Fruit fly (Drosophila melanogaster): Measurements from ENCODE around the gene dls.

DNA sequence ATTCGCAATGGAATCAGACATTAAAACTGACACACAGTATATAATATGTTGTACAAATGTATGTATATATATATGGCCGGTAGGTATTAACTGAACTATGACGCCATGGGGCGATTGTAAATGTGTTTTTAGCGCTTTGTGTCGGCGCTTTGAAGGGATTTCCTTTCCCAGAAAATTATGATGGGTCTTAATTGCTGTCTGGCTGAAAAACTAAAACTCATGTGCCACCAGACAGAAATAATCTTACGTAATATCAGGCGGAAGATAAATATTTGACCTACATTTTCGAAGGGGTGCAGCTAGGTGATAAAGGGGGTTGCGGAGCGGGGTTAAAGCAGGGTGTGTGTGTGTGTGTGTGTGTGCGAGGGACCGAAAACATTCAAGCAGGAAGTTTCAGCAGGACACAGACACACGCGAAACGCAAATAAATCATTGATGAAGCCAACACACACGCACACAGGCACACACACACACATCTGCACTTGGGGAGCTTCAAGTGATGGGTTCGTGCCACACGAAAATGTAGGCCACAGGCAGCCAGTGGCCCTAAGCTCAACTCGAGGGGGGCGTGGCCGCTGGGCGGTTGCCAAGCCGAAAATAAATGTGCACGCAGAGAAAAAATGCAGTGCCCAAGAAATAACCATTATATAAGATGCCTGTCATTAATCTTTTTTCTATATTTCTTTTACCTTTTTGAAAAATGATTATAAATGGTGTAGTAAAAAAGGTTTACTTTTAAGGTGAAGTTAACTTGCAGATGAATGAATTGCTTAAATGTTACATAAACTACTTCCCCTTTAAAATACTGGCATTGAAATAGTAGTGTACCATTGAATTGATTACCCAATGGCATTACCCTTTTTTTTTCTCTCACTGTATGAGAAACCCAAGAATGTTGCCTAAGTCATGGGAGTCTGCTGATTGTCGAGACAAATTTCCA lies 43.6 kb upstream of the dls start:
- TF ChIP-seq EcR (GFP tag; optimal IDR thresholded peaks at IDR 0.05) (no peak), psq (optimal IDR thresholded peaks at IDR 0.05) (no peak), CG8478 (optimal IDR thresholded peaks at IDR 0.05) (no peak), usp (GFP tag; optimal IDR thresholded peaks at IDR 0.05) (no peak)
